Fruit fly (Drosophila melanogaster) whole organism, embryonic: Measurements from ENCODE around the gene CG45307.

Source experiments
- Atf6 ChIP-seq: fragments of 200-800 bp; sonication (Bioruptor generic); IDR thresholded peaks from 2 replicates; pipeline ENCODE4 v1.3.6; 2022; ENCODE audit warnings: missing biosample characterization, missing genetic modification characterization
- CG10321 ChIP-seq: fragments of 200-800 bp; sonication (Bioruptor generic); IDR thresholded peaks from 2 replicates; pipeline ENCODE4 v1.3.6; 2022; ENCODE audit warnings: missing biosample characterization, missing genetic modification characterization
- CG10543 ChIP-seq: fragments of 200-800 bp; sonication (Bioruptor generic); optimal IDR thresholded peaks from 3 replicates; lab custom pipeline; 2017; ENCODE audit warnings: missing biosample characterization, mild to moderate bottlenecking, missing genetic modification characterization, moderate library complexity
- CG11398 ChIP-seq: fragments of 200-800 bp; sonication (Bioruptor generic); optimal IDR thresholded peaks from 2 replicates; lab custom pipeline; 2016; ENCODE audit warnings: missing biosample characterization, missing genetic modification characterization
- CG12744 ChIP-seq: fragments of 200-800 bp; sonication (Bioruptor generic); optimal IDR thresholded peaks from 2 replicates; lab custom pipeline; 2016; ENCODE audit warnings: missing biosample characterization, missing genetic modification characterization
- CG12769 ChIP-seq: fragments of 200-800 bp; sonication (Bioruptor generic); optimal IDR thresholded peaks from 2 replicates; lab custom pipeline; 2019; ENCODE audit warnings: missing biosample characterization, mild to moderate bottlenecking, missing genetic modification characterization, moderate library complexity
- CG1603 ChIP-seq: fragments of 200-800 bp; sonication (Bioruptor generic); optimal IDR thresholded peaks from 2 replicates; lab custom pipeline; 2019; ENCODE audit warnings: missing biosample characterization, mild to moderate bottlenecking, missing genetic modification characterization, moderate library complexity
- CG2129 ChIP-seq: fragments of 200-800 bp; sonication (Bioruptor generic); IDR thresholded peaks from 2 replicates; pipeline ENCODE4 v1.3.6; 2022; ENCODE audit warnings: missing biosample characterization, missing genetic modification characterization; ENCODE audit not compliant: partially characterized antibody
- CG2202 ChIP-seq: fragments of 200-800 bp; sonication (Bioruptor generic); optimal IDR thresholded peaks from 2 replicates; lab custom pipeline; 2018; ENCODE audit warnings: missing biosample characterization, mild to moderate bottlenecking, missing genetic modification characterization
- CG2678 ChIP-seq: fragments of 200-800 bp; sonication (Bioruptor generic); optimal IDR thresholded peaks from 3 replicates; lab custom pipeline; 2019; ENCODE audit warnings: missing biosample characterization, mild to moderate bottlenecking, missing genetic modification characterization, moderate library complexity
- CG31441 ChIP-seq: fragments of 200-800 bp; sonication (Bioruptor generic); IDR thresholded peaks from 2 replicates; pipeline ENCODE4 v1.3.6; 2022; ENCODE audit warnings: missing biosample characterization, missing genetic modification characterization
- CG32532 ChIP-seq: fragments of 200-800 bp; sonication (Bioruptor generic); IDR thresholded peaks from 2 replicates; pipeline ENCODE4 v1.3.6; 2022; ENCODE audit warnings: missing biosample characterization, missing genetic modification characterization
- CG34376 ChIP-seq: fragments of 200-800 bp; sonication (Bioruptor generic); optimal IDR thresholded peaks from 2 replicates; lab custom pipeline; 2018; ENCODE audit warnings: missing biosample characterization, mild to moderate bottlenecking, missing genetic modification characterization
- CG8290 ChIP-seq, 3 experiments: fragments of 200-800 bp; sonication (Bioruptor generic); optimal IDR thresholded peaks; 2 replicates each; lab custom pipeline; 2016 to 2019; ENCODE audit warnings: missing biosample characterization in 3 of 3, missing genetic modification characterization in 3 of 3, mild to moderate bottlenecking in 2 of 3, moderate library complexity in 1 of 3
- CG9727 ChIP-seq: fragments of 200-800 bp; sonication (Bioruptor generic); optimal IDR thresholded peaks from 3 replicates; lab custom pipeline; 2017; ENCODE audit warnings: missing biosample characterization, mild to moderate bottlenecking, missing genetic modification characterization
- Camta ChIP-seq: fragments of 200-800 bp; sonication (Bioruptor generic); optimal IDR thresholded peaks from 2 replicates; lab custom pipeline; 2016; ENCODE audit warnings: missing biosample characterization, missing genetic modification characterization
- Deaf1 ChIP-seq: fragments of 200-800 bp; optimal IDR thresholded peaks from 3 replicates; lab custom pipeline; 2019; ENCODE audit warnings: missing biosample characterization, mild to moderate bottlenecking, missing genetic modification characterization, moderate library complexity
- Doc2 ChIP-seq: fragments of 200-800 bp; sonication (Bioruptor generic); IDR thresholded peaks from 2 replicates; pipeline ENCODE4 v1.3.6; 2022; ENCODE audit warnings: missing biosample characterization, missing genetic modification characterization
- Hey ChIP-seq: fragments of 200-800 bp; sonication (Bioruptor generic); optimal IDR thresholded peaks from 3 replicates; lab custom pipeline; 2018; ENCODE audit warnings: missing biosample characterization, mild to moderate bottlenecking, missing genetic modification characterization
- HmgZ ChIP-seq: fragments of 200-800 bp; sonication (Bioruptor generic); optimal IDR thresholded peaks from 2 replicates; lab custom pipeline; 2018; ENCODE audit warnings: missing biosample characterization, mild to moderate bottlenecking, missing genetic modification characterization
- Hmr ChIP-seq: fragments of 200-800 bp; sonication (Bioruptor generic); optimal IDR thresholded peaks from 3 replicates; lab custom pipeline; 2017; ENCODE audit warnings: mild to moderate bottlenecking, missing biosample characterization, missing genetic modification reagents, missing genetic modification characterization
- Hr78 ChIP-seq, 2 experiments: fragments of 200-800 bp in 1 of 2; fragments of >200 bp in 1 of 2; sonication (Bioruptor generic) in 1 of 2; optimal IDR thresholded peaks; 2 replicates each; lab custom pipeline; 2017 to 2019; ENCODE audit warnings: missing biosample characterization in 2 of 2, missing genetic modification characterization in 2 of 2, mild to moderate bottlenecking in 1 of 2, moderate library complexity in 1 of 2
- Kr ChIP-seq: fragments of 200-800 bp; sonication (Bioruptor generic); optimal IDR thresholded peaks from 2 replicates; lab custom pipeline; 2017; ENCODE audit warnings: missing biosample characterization, mild to moderate bottlenecking, missing genetic modification characterization
- Med ChIP-seq: fragments of 200-800 bp; sonication (Bioruptor generic); peaks from one replicate; lab custom pipeline; 2016; ENCODE audit warnings: missing biosample characterization, missing genetic modification characterization, mild to moderate bottlenecking, inconsistent platforms, moderate library complexity
- NfI ChIP-seq: fragments of 200-800 bp; sonication (Bioruptor generic); optimal IDR thresholded peaks from 3 replicates; lab custom pipeline; 2018; ENCODE audit warnings: missing biosample characterization, mild to moderate bottlenecking, missing genetic modification characterization, moderate library complexity
- Pdp1 ChIP-seq, 2 experiments: fragments of 200-800 bp; sonication (Bioruptor generic); optimal IDR thresholded peaks; 3 replicates each; lab custom pipeline; 2016; ENCODE audit warnings: missing biosample characterization in 2 of 2, missing genetic modification characterization in 2 of 2, mild to moderate bottlenecking in 1 of 2, moderate library complexity in 1 of 2
- Ssrp ChIP-seq: fragments of 200-800 bp; sonication (Bioruptor generic); optimal IDR thresholded peaks from 2 replicates; lab custom pipeline; 2018; ENCODE audit warnings: missing biosample characterization, mild to moderate bottlenecking, missing genetic modification characterization, moderate library complexity
- az2 ChIP-seq: fragments of 200-800 bp; sonication (Bioruptor generic); optimal IDR thresholded peaks from 3 replicates; lab custom pipeline; 2016; ENCODE audit warnings: missing biosample characterization, missing genetic modification characterization
- chinmo ChIP-seq: fragments of 200-800 bp; sonication (Bioruptor generic); IDR thresholded peaks from 4 replicates; pipeline ENCODE4 v1.3.6; 2022; ENCODE audit warnings: missing biosample characterization, missing genetic modification characterization; ENCODE audit not compliant: partially characterized antibody
- corto ChIP-seq: fragments of 200-800 bp; sonication (Bioruptor generic); optimal IDR thresholded peaks from 2 replicates; lab custom pipeline; 2016; ENCODE audit warnings: missing biosample characterization, mild to moderate bottlenecking, missing genetic modification characterization, moderate library complexity
- crol ChIP-seq: fragments of 200-800 bp; sonication (Bioruptor generic); IDR thresholded peaks from 2 replicates; pipeline ENCODE4 v1.3.6; 2022; ENCODE audit warnings: missing biosample characterization, missing genetic modification characterization
- eve ChIP-seq, 2 experiments: fragments of >200 bp; optimal IDR thresholded peaks; 2 replicates each; lab custom pipeline; 2017; ENCODE audit warnings: missing biosample characterization in 2 of 2, missing genetic modification characterization in 2 of 2
- exex ChIP-seq: fragments of 200-800 bp; sonication (Bioruptor generic); optimal IDR thresholded peaks from 4 replicates; lab custom pipeline; 2018; ENCODE audit warnings: missing biosample characterization, mild to moderate bottlenecking, missing genetic modification characterization, moderate library complexity
- grn ChIP-seq: fragments of 200-800 bp; sonication (Bioruptor generic); optimal IDR thresholded peaks from 3 replicates; lab custom pipeline; 2017; ENCODE audit warnings: missing biosample characterization, missing genetic modification characterization
- gro ChIP-seq: fragments of 200-800 bp; sonication (Bioruptor generic); optimal IDR thresholded peaks from 2 replicates; lab custom pipeline; 2016; ENCODE audit warnings: missing biosample characterization, missing genetic modification characterization
- lab ChIP-seq: fragments of 200-800 bp; sonication (Bioruptor generic); optimal IDR thresholded peaks from 3 replicates; lab custom pipeline; 2017; ENCODE audit warnings: missing biosample characterization, missing genetic modification characterization, mild to moderate bottlenecking, moderate library complexity, missing genetic modification reagents
- lbe ChIP-seq: fragments of 200-800 bp; sonication (Bioruptor generic); optimal IDR thresholded peaks from 2 replicates; lab custom pipeline; 2016; ENCODE audit warnings: missing biosample characterization, mild to moderate bottlenecking, missing genetic modification characterization
- mirr ChIP-seq: fragments of 200-800 bp; sonication (Bioruptor generic); optimal IDR thresholded peaks from 3 replicates; lab custom pipeline; 2018; ENCODE audit warnings: missing biosample characterization, mild to moderate bottlenecking, missing genetic modification characterization
- sd ChIP-seq: fragments of 200-800 bp; sonication (Bioruptor generic); optimal IDR thresholded peaks from 3 replicates; lab custom pipeline; 2018; ENCODE audit warnings: missing biosample characterization, mild to moderate bottlenecking, missing genetic modification characterization, moderate library complexity
- slbo ChIP-seq: fragments of 200-800 bp; sonication (Bioruptor generic); IDR thresholded peaks from 2 replicates; pipeline ENCODE4 v1.3.6; 2022; ENCODE audit warnings: missing biosample characterization, missing genetic modification characterization
- sug ChIP-seq: fragments of 200-800 bp; optimal IDR thresholded peaks from 2 replicates; lab custom pipeline; 2019; ENCODE audit warnings: missing biosample characterization, mild to moderate bottlenecking, missing genetic modification characterization, moderate library complexity

Gene CG45307

dm6 chr2L:8704648-8705622 is 47.0 kb downstream of the CG45307 start, which contains the start of gene CatB:
Gene CatB (plus strand): TSS chr2L:8705572.
- TF ChIP-seq lbe (GFP tag; lab: Kevin White, UChicago) (peak; percentile 30), mirr (peak; percentile 95), NfI (GFP tag; lab: Kevin White, UChicago) (no peak), sug (tag; lab: Kevin White, UChicago) (peak; percentile 97), Deaf1 (tag; lab: Kevin White, UChicago) (peak; percentile 29), CG1603 (tag; lab: Kevin White, UChicago) (no peak), CG2202 (tag; lab: Kevin White, UChicago) (no peak), sd (tag; lab: Kevin White, UChicago) (peak; percentile 61), HmgZ (peak; percentile 20), az2 (GFP tag; lab: Kevin White, UChicago) (no peak), Camta (GFP tag; lab: Kevin White, UChicago) (no peak), Atf6 (GFP tag; lab: Robert Waterston, UW) (no peak), Hey (tag; lab: Kevin White, UChicago) (peak; percentile 81), eve (GFP tag; optimal IDR thresholded peaks at IDR 0.05; lab: Kevin White, UChicago) (no peak), Hr78 (GFP tag; optimal IDR thresholded peaks at IDR 0.05; lab: Kevin White, UChicago) (peak in 1 of 2 experiments; percentile 68), CG8290 (GFP tag; optimal IDR thresholded peaks at IDR 0.05; lab: Kevin White, UChicago) (no peak), CG8290 (tag; optimal IDR thresholded peaks at IDR 0.05; lab: Kevin White, UChicago) (peak in 1 of 2 experiments; percentile 26), lab (GFP tag; lab: Kevin White, UChicago) (peak; percentile 23), CG2678 (tag; lab: Kevin White, UChicago) (peak; percentile 11), CG34376 (GFP tag; lab: Kevin White, UChicago) (peak; percentile 79), CG32532 (0 out of 2 replicates have a peak, but pooled peaks have one; percentile 10), CG2129 (GFP tag; lab: Robert Waterston, UW) (no peak), grn (peak; percentile 84), chinmo (GFP tag; lab: Robert Waterston, UW) (0 out of 4 replicates have a peak, but pooled peaks have one; percentile 15), Med (peak; percentile 56), CG10543 (GFP tag; lab: Kevin White, UChicago) (peak; percentile 20), corto (GFP tag; lab: Kevin White, UChicago) (peak; percentile 53), gro (GFP tag; lab: Kevin White, UChicago) (peak; percentile 38), exex (tag; lab: Kevin White, UChicago) (peak; percentile 90), Hmr (peak; percentile 25), crol (GFP tag; lab: Robert Waterston, UW) (peak; percentile 25; the same call in 1 of the 2 replicates), CG12769 (tag; lab: Kevin White, UChicago) (peak; percentile 15)

dm6 chr2L:8702907-8703626 is 48.9 kb downstream of the CG45307 start:
- TF ChIP-seq CG11398 (GFP tag; lab: Kevin White, UChicago) (no peak), Ssrp (tag; lab: Kevin White, UChicago) (no peak), mirr (peak; percentile 88), CG31441 (no peak), sug (tag; lab: Kevin White, UChicago) (peak; percentile 42), exex (tag; lab: Kevin White, UChicago) (peak; percentile 75), Doc2 (GFP tag; lab: Robert Waterston, UW) (no peak), slbo (GFP tag; lab: Robert Waterston, UW) (no peak), Kr (GFP tag; lab: Kevin White, UChicago) (no peak), CG9727 (GFP tag; lab: Kevin White, UChicago) (no peak), CG12744 (no peak), Pdp1 (GFP tag; optimal IDR thresholded peaks at IDR 0.05; lab: Kevin White, UChicago) (peak in 1 of 2 experiments; percentile 74), CG10321 (no peak)
- TF ChIP-seq, all 482 proteins: peak for 4
